Worm (Caenorhabditis elegans): ENCODE data around the gene srx-39.

DNA sequence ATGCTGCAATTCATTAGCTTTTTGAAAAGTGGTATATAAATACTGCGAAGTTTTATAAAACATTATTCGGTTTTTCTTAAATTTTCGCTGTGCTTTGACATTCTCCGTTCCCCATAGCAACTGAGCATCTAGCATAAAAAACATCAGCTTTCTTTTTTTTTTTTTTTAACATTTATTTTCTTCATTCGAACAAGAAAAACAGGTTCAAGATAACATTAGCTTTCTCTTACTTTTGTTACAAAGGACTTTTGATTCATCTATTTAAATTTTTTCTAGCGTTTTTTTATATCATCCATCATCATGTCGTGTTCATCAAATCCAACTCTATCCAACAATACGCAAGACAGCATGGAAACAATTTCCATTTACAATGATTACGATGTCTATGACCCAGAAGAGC, 19.6 kb downstream of the srx-39 start, which contains the start of gene F14F9.3:
- no peak for TF ChIP-seq elt-1 (tag; optimal IDR thresholded peaks at IDR 0.05)
- no peak for TF ChIP-seq unc-39 (tag; optimal IDR thresholded peaks at IDR 0.05)
